Fruit fly (Drosophila melanogaster) whole organism, pupa: ENCODE data around the gene Ndc1.

ENCODE experiments used
- CG32121 ChIP-seq: fragments of 200-800 bp; sonication (Bioruptor generic); IDR thresholded peaks from 2 replicates; pipeline ENCODE4 v1.3.6; 2022; ENCODE audit warnings: missing biosample characterization, missing genetic modification characterization
- CG4496 ChIP-seq: fragments of 200-800 bp; sonication (Bioruptor generic); IDR thresholded peaks from 3 replicates; pipeline ENCODE4 v1.3.6; 2022; ENCODE audit warnings: missing biosample characterization, missing genetic modification characterization
- CG8159 ChIP-seq: fragments of 200-800 bp; sonication (Bioruptor generic); optimal IDR thresholded peaks from 3 replicates; lab custom pipeline; 2018; ENCODE audit warnings: missing biosample characterization, mild to moderate bottlenecking, missing genetic modification characterization, moderate library complexity
- CG9948 ChIP-seq: fragments of 200-800 bp; sonication (Bioruptor generic); optimal IDR thresholded peaks from 2 replicates; lab custom pipeline; 2018; ENCODE audit warnings: missing biosample characterization, mild to moderate bottlenecking, missing genetic modification characterization, moderate library complexity
- D1 ChIP-seq: fragments of 200-800 bp; sonication (Bioruptor generic); optimal IDR thresholded peaks from 2 replicates; lab custom pipeline; 2018; ENCODE audit warnings: missing biosample characterization, mild to moderate bottlenecking, missing genetic modification characterization, moderate library complexity
- Ets98B ChIP-seq: fragments of 200-800 bp; sonication (Bioruptor generic); IDR thresholded peaks from 2 replicates; pipeline ENCODE4 v1.3.6; 2022; ENCODE audit warnings: missing biosample characterization, missing genetic modification characterization
- Pif1B ChIP-seq: fragments of 200-800 bp; sonication (Bioruptor generic); optimal IDR thresholded peaks from 3 replicates; lab custom pipeline; 2016; ENCODE audit warnings: missing biosample characterization, missing genetic modification characterization
- fd96Ca ChIP-seq: fragments of 200-800 bp; sonication (Bioruptor generic); IDR thresholded peaks from 3 replicates; pipeline ENCODE4 v1.3.6; 2022; ENCODE audit warnings: missing biosample characterization, missing genetic modification characterization
- rn ChIP-seq: fragments of 200-800 bp; sonication (Bioruptor generic); IDR thresholded peaks from 2 replicates; pipeline ENCODE4 v1.3.6; 2022; ENCODE audit warnings: missing biosample characterization, missing genetic modification characterization

- TF ChIP-seq CG32121 (GFP tag; lab: Robert Waterston, UW) (no peak), fd96Ca (GFP tag; lab: Robert Waterston, UW) (no peak), CG9948 (tag; lab: Kevin White, UChicago) (no peak), Ets98B (GFP tag; lab: Robert Waterston, UW) (no peak), CG8159 (no peak), CG4496 (GFP tag; lab: Robert Waterston, UW) (no peak), Pif1B (GFP tag; lab: Kevin White, UChicago) (no peak), D1 (tag; lab: Kevin White, UChicago) (no peak), rn (GFP tag; lab: Robert Waterston, UW) (no peak)
Measured at dm6 chr3R:23880280-23880679, 43.9 kb upstream of the Ndc1 start.
